Worm (Caenorhabditis elegans) whole organism, midembryonic: Measurements from ENCODE around the gene cdh-4.

ENCODE experiments used
- T22C8.4 ChIP-seq: fragments of 200-800 bp; sonication (Bioruptor generic); IDR thresholded peaks from 2 replicates; pipeline ENCODE4 v1.3.6; 2022; ENCODE audit warnings: missing genetic modification characterization, missing compliant biosample characterization
- cog-1 ChIP-seq: sonication (generic microtip); optimal IDR thresholded peaks from 2 replicates; lab custom pipeline; 2016; ENCODE audit warnings: missing genetic modification characterization, missing compliant biosample characterization
- flt-1 ChIP-seq: fragments of 200-800 bp; sonication (Bioruptor generic); IDR thresholded peaks from 2 replicates; pipeline ENCODE4 v1.3.6; 2022; ENCODE audit warnings: missing genetic modification characterization, missing compliant biosample characterization
- klf-2 ChIP-seq: fragments of 200-800 bp; sonication (Bioruptor generic); conservative IDR thresholded peaks from 2 replicates; pipeline ENCODE4 v1.3.6; 2022; ENCODE audit warnings: missing genetic modification reagents, missing genetic modification characterization, missing compliant biosample characterization
- med-1 ChIP-seq: sonication (generic microtip); optimal IDR thresholded peaks from 2 replicates; lab custom pipeline; 2017; ENCODE audit warnings: missing genetic modification characterization, mild to moderate bottlenecking, missing compliant biosample characterization, antibody characterized with exemption, missing genetic modification reagents; ENCODE audit not compliant: insufficient read depth
- ref-1 ChIP-seq: fragments of 200-800 bp; sonication (Bioruptor generic); conservative IDR thresholded peaks from 2 replicates; pipeline ENCODE4 v1.3.6; 2022; ENCODE audit warnings: missing genetic modification reagents, missing genetic modification characterization, missing compliant biosample characterization
- tab-1 ChIP-seq: fragments of 200-800 bp; sonication (Bioruptor generic); IDR thresholded peaks from 2 replicates; pipeline ENCODE4 v1.3.6; 2022; ENCODE audit warnings: missing genetic modification characterization, missing compliant biosample characterization
- ztf-23 ChIP-seq: fragments of 200-800 bp; sonication (Bioruptor generic); IDR thresholded peaks from 2 replicates; pipeline ENCODE4 v1.3.6; 2022; ENCODE audit warnings: missing genetic modification reagents, missing genetic modification characterization, missing compliant biosample characterization
- ztf-29 ChIP-seq: fragments of 200-800 bp; sonication (Bioruptor generic); IDR thresholded peaks from 2 replicates; pipeline ENCODE4 v1.3.6; 2022; ENCODE audit warnings: missing genetic modification reagents, missing genetic modification characterization, missing compliant biosample characterization

The cdh-4 gene

ce11 chrIII:4502559-4503240, 17.5 kb upstream of the cdh-4 start:
- TF ChIP-seq cog-1 (tag; lab: Kevin White, UChicago) (peak; percentile 28), flt-1 (GFP tag; lab: Robert Waterston, UW) (peak; percentile 60), klf-2 (GFP tag; lab: Robert Waterston, UW) (no peak), ztf-29 (GFP tag; lab: Robert Waterston, UW) (peak; percentile 20; the same call in 1 of the 2 replicates), tab-1 (GFP tag; lab: Robert Waterston, UW) (no peak)

ce11 chrIII:4504358-4504757, 15.8 kb upstream of the cdh-4 start:
- TF ChIP-seq T22C8.4: no peak
- no peak for TF ChIP-seq tab-1 (GFP tag; lab: Robert Waterston, UW)
- no peak for TF ChIP-seq ref-1 (GFP tag; lab: Robert Waterston, UW)
- no peak for TF ChIP-seq med-1
- TF ChIP-seq klf-2 (GFP tag; lab: Robert Waterston, UW): no peak
- TF ChIP-seq ztf-23 (GFP tag; lab: Robert Waterston, UW): no peak
- TF ChIP-seq ztf-29 (GFP tag; lab: Robert Waterston, UW): no peak
- no peak for TF ChIP-seq flt-1 (GFP tag; lab: Robert Waterston, UW)
- TF ChIP-seq cog-1 (tag; lab: Kevin White, UChicago): no peak

- TF ChIP-seq ref-1 (GFP tag; lab: Robert Waterston, UW) (no peak), ztf-29 (GFP tag; lab: Robert Waterston, UW) (no peak), T22C8.4 (no peak), cog-1 (tag; lab: Kevin White, UChicago) (no peak), klf-2 (GFP tag; lab: Robert Waterston, UW) (no peak), flt-1 (GFP tag; lab: Robert Waterston, UW) (no peak)
These were observed 15.1 kb upstream of the cdh-4 start for ce11 chrIII:4504934-4505484.

- TF ChIP-seq ztf-23 (GFP tag; lab: Robert Waterston, UW) (no peak), ref-1 (GFP tag; lab: Robert Waterston, UW) (no peak), flt-1 (GFP tag; lab: Robert Waterston, UW) (no peak)
These were observed 14.4 kb upstream of the cdh-4 start for ce11 chrIII:4505726-4506125.

- TF ChIP-seq tab-1 (GFP tag; lab: Robert Waterston, UW): no peak
- no peak for TF ChIP-seq klf-2 (GFP tag; lab: Robert Waterston, UW)
- TF ChIP-seq cog-1 (tag; lab: Kevin White, UChicago): no peak
- TF ChIP-seq T22C8.4: no peak
- TF ChIP-seq ztf-29 (GFP tag; lab: Robert Waterston, UW): no peak
- no peak for TF ChIP-seq flt-1 (GFP tag; lab: Robert Waterston, UW)
- no peak for TF ChIP-seq ref-1 (GFP tag; lab: Robert Waterston, UW)
- TF ChIP-seq med-1: no peak
- no peak for TF ChIP-seq ztf-23 (GFP tag; lab: Robert Waterston, UW)
These were observed 14.0 kb upstream of the cdh-4 start for ce11 chrIII:4506140-4506539.

ce11 chrIII:4506590-4507128, 13.5 kb upstream of the cdh-4 start:
- no peak for TF ChIP-seq med-1

ce11 chrIII:4508064-4508905, 11.9 kb upstream of the cdh-4 start, which contains the start of the genes cct-5 and F25F2.1:
Gene cct-5 (minus strand): TSS chrIII:4508114.
Gene F25F2.1 (plus strand): TSS chrIII:4508855.
- TF ChIP-seq tab-1 (GFP tag; lab: Robert Waterston, UW) (no peak), flt-1 (GFP tag; lab: Robert Waterston, UW) (0 out of 2 replicates have a peak, but pooled peaks have one; percentile 29), ztf-29 (GFP tag; lab: Robert Waterston, UW) (no peak), med-1 (no peak), ref-1 (GFP tag; lab: Robert Waterston, UW) (no peak), ztf-23 (GFP tag; lab: Robert Waterston, UW) (peak; percentile 62; the same call in 1 of the 2 replicates), cog-1 (tag; lab: Kevin White, UChicago) (no peak), T22C8.4 (no peak), klf-2 (GFP tag; lab: Robert Waterston, UW) (no peak)

- TF ChIP-seq tab-1 (GFP tag; lab: Robert Waterston, UW) (0 out of 2 replicates have a peak, but pooled peaks have one; percentile 33), flt-1 (GFP tag; lab: Robert Waterston, UW) (no peak), ref-1 (GFP tag; lab: Robert Waterston, UW) (0 out of 2 replicates have a peak, but pooled peaks have one; percentile 41), cog-1 (tag; lab: Kevin White, UChicago) (no peak)
These were observed 6.2 kb upstream of the cdh-4 start for ce11 chrIII:4513926-4514325.

- TF ChIP-seq cog-1 (tag; lab: Kevin White, UChicago): no peak
- no peak for TF ChIP-seq tab-1 (GFP tag; lab: Robert Waterston, UW)
- TF ChIP-seq klf-2 (GFP tag; lab: Robert Waterston, UW): no peak
- no peak for TF ChIP-seq flt-1 (GFP tag; lab: Robert Waterston, UW)
- no peak for TF ChIP-seq med-1
- TF ChIP-seq ztf-29 (GFP tag; lab: Robert Waterston, UW): no peak
- TF ChIP-seq T22C8.4: no peak
- TF ChIP-seq ref-1 (GFP tag; lab: Robert Waterston, UW): no peak
- TF ChIP-seq ztf-23 (GFP tag; lab: Robert Waterston, UW): no peak
These were observed 5.0 kb upstream of the cdh-4 start for ce11 chrIII:4515173-4515572.
